Worm (Caenorhabditis elegans) whole organism, L2 larva: ENCODE measurements around the gene ZK742.6.

Experiments
- R02D3.7 ChIP-seq: fragments of 150-350 bp; optimal IDR thresholded peaks from 2 replicates; lab custom pipeline; 2014; ENCODE audit warnings: missing biosample characterization, missing genetic modification characterization
- alr-1 ChIP-seq: fragments of 150-350 bp; optimal IDR thresholded peaks from 2 replicates; lab custom pipeline; 2014; ENCODE audit warnings: missing biosample characterization, missing genetic modification characterization
- ama-1 ChIP-seq: fragments of 150-350 bp; optimal IDR thresholded peaks from 2 replicates; lab custom pipeline; 2018; ENCODE audit warnings: inconsistent platforms
- ceh-16 ChIP-seq: fragments of 150-350 bp; optimal IDR thresholded peaks from 2 replicates; lab custom pipeline; 2014; ENCODE audit warnings: missing biosample characterization, missing genetic modification characterization
- ceh-82 ChIP-seq: fragments of 150-350 bp; optimal IDR thresholded peaks from 2 replicates; lab custom pipeline; 2014; ENCODE audit warnings: missing biosample characterization, missing genetic modification characterization
- lin-13 ChIP-seq: fragments of 150-350 bp; optimal IDR thresholded peaks from 2 replicates; lab custom pipeline; 2014; ENCODE audit warnings: missing biosample characterization, missing genetic modification reagents, missing genetic modification characterization
- nhr-10 ChIP-seq: sonication (generic microtip); optimal IDR thresholded peaks from 2 replicates; lab custom pipeline; 2017; ENCODE audit warnings: missing biosample characterization, missing genetic modification characterization
- nhr-6 ChIP-seq: fragments of 150-350 bp; optimal IDR thresholded peaks from 2 replicates; lab custom pipeline; 2014; ENCODE audit warnings: missing biosample characterization, missing genetic modification characterization
- skn-1 ChIP-seq: sonication (generic microtip); optimal IDR thresholded peaks from 2 replicates; lab custom pipeline; 2017; ENCODE audit warnings: missing biosample characterization, missing genetic modification characterization
- sma-3 ChIP-seq: sonication (generic microtip); optimal IDR thresholded peaks from 2 replicates; lab custom pipeline; 2016; ENCODE audit warnings: missing genetic modification reagents, missing genetic modification characterization, missing compliant biosample characterization
- unc-39 ChIP-seq: fragments of 150-350 bp; optimal IDR thresholded peaks from 2 replicates; lab custom pipeline; 2014; ENCODE audit warnings: missing biosample characterization, missing genetic modification characterization
- unc-62 ChIP-seq: fragments of 150-350 bp; optimal IDR thresholded peaks from 2 replicates; lab custom pipeline; 2014; ENCODE audit warnings: missing biosample characterization, missing genetic modification reagents, missing genetic modification characterization
- zag-1 ChIP-seq: fragments of 150-350 bp; optimal IDR thresholded peaks from 2 replicates; lab custom pipeline; 2014; ENCODE audit warnings: missing biosample characterization, missing genetic modification characterization

- TF ChIP-seq unc-39 (no peak), zag-1 (tag; lab: Kevin White, UChicago) (no peak), skn-1 (tag; lab: Kevin White, UChicago) (no peak), alr-1 (tag; lab: Kevin White, UChicago) (no peak), lin-13 (GFP tag; lab: Kevin White, UChicago) (no peak), unc-62 (GFP tag; lab: Kevin White, UChicago) (peak; percentile 8), ceh-82 (tag; lab: Kevin White, UChicago) (no peak), sma-3 (GFP tag; lab: Kevin White, UChicago) (no peak), nhr-10 (no peak), ceh-16 (tag; lab: Kevin White, UChicago) (no peak), ama-1 (lab: Kevin White, UChicago) (no peak), R02D3.7 (tag; lab: Kevin White, UChicago) (no peak), nhr-6 (tag; lab: Kevin White, UChicago) (no peak)
Measured at ce11 chrV:7822655-7823054, 7.9 kb upstream of the ZK742.6 start.
